Fruit fly (Drosophila melanogaster) whole organism, wandering third instar larva: ENCODE results near the gene ThrRS.
A peak's percentile ranks its signal among the peaks of the same experiment; 100 is the strongest.

ENCODE experiments used
- Abd-B ChIP-seq: fragments of >200 bp; optimal IDR thresholded peaks from 2 replicates; lab custom pipeline; 2017; ENCODE audit warnings: missing biosample characterization, missing genetic modification characterization
- CG32264 ChIP-seq: fragments of 200-800 bp; sonication (Bioruptor generic); optimal IDR thresholded peaks from 2 replicates; lab custom pipeline; 2016; ENCODE audit warnings: missing biosample characterization, missing genetic modification characterization
- CG9705 ChIP-seq: fragments of 200-800 bp; sonication (Bioruptor generic); optimal IDR thresholded peaks from 2 replicates; lab custom pipeline; 2018; ENCODE audit warnings: missing biosample characterization, mild to moderate bottlenecking, missing genetic modification characterization
- CrebA ChIP-seq: fragments of 200-800 bp; sonication (Bioruptor generic); optimal IDR thresholded peaks from 2 replicates; lab custom pipeline; 2016; ENCODE audit warnings: missing biosample characterization, mild to moderate bottlenecking, missing genetic modification characterization, borderline replicate concordance
- Dfd ChIP-seq: fragments of >200 bp; optimal IDR thresholded peaks from 2 replicates; lab custom pipeline; 2017; ENCODE audit warnings: missing biosample characterization, missing genetic modification characterization
- Dif ChIP-seq: fragments of 200-275, 200-300 bp; sonication (Bioruptor generic); optimal IDR thresholded peaks from 2 replicates; lab custom pipeline; 2018; ENCODE audit warnings: missing biosample characterization, missing genetic modification characterization; ENCODE audit not compliant: partially characterized antibody
- GATAd ChIP-seq: sonication (Bioruptor generic); optimal IDR thresholded peaks from 2 replicates; lab custom pipeline; 2016; ENCODE audit warnings: missing biosample characterization, missing genetic modification characterization
- HLH106 ChIP-seq: fragments of 200-800 bp; optimal IDR thresholded peaks from 3 replicates; lab custom pipeline; 2019; ENCODE audit warnings: missing biosample characterization, mild to moderate bottlenecking, missing genetic modification characterization, moderate library complexity
- Hnf4 ChIP-seq: fragments of 200-800 bp; sonication (Bioruptor generic); optimal IDR thresholded peaks from 2 replicates; lab custom pipeline; 2016; ENCODE audit warnings: missing biosample characterization, mild to moderate bottlenecking, missing genetic modification characterization
- Hr78 ChIP-seq: fragments of >200 bp; optimal IDR thresholded peaks from 2 replicates; lab custom pipeline; 2017; ENCODE audit warnings: missing biosample characterization, missing genetic modification characterization
- Hr83 ChIP-seq: fragments of 200-300 bp; sonication (Bioruptor generic); optimal IDR thresholded peaks from 2 replicates; lab custom pipeline; 2016; ENCODE audit warnings: missing biosample characterization, mild to moderate bottlenecking, missing genetic modification characterization, moderate library complexity; ENCODE audit not compliant: poor library complexity, severe bottlenecking
- Jra ChIP-seq: sonication (Bioruptor generic); optimal IDR thresholded peaks from 2 replicates; lab custom pipeline; 2016; ENCODE audit warnings: missing biosample characterization, missing genetic modification characterization
- Mio ChIP-seq: sonication (Bioruptor generic); optimal IDR thresholded peaks from 2 replicates; lab custom pipeline; 2016; ENCODE audit warnings: missing biosample characterization, missing genetic modification characterization
- Myc ChIP-seq: fragments of >200 bp; optimal IDR thresholded peaks from 2 replicates; lab custom pipeline; 2017
- N ChIP-seq: fragments of >200 bp; optimal IDR thresholded peaks from 2 replicates; lab custom pipeline; 2018; ENCODE audit warnings: missing biosample characterization, missing external identifiers, missing genetic modification characterization
- OdsH ChIP-seq: fragments of 200-800 bp; sonication (Bioruptor generic); optimal IDR thresholded peaks from 2 replicates; lab custom pipeline; 2016; ENCODE audit warnings: missing biosample characterization, mild to moderate bottlenecking, missing genetic modification characterization
- Rel ChIP-seq, 2 experiments: fragments of 200-800 bp; sonication (Bioruptor generic) in 1 of 2; optimal IDR thresholded peaks; 2 replicates in 1 of 2; 3 replicates in 1 of 2; lab custom pipeline; 2016 to 2019; ENCODE audit warnings: mild to moderate bottlenecking in 2 of 2, missing biosample characterization in 2 of 2, missing genetic modification characterization in 2 of 2, moderate library complexity in 1 of 2
- Sp1 ChIP-seq: fragments of 200-800 bp; sonication (Bioruptor generic); optimal IDR thresholded peaks from 3 replicates; lab custom pipeline; 2019; ENCODE audit warnings: missing biosample characterization, mild to moderate bottlenecking, missing genetic modification characterization, moderate library complexity
- Vsx2 ChIP-seq: fragments of 200-300, 225-300 bp; sonication (Bioruptor generic); optimal IDR thresholded peaks from 2 replicates; lab custom pipeline; 2018; ENCODE audit warnings: missing biosample characterization, missing genetic modification characterization; ENCODE audit not compliant: partially characterized antibody
- br ChIP-seq: fragments of 200-800 bp; sonication (Bioruptor generic); optimal IDR thresholded peaks from 2 replicates; lab custom pipeline; 2016; ENCODE audit warnings: missing biosample characterization, missing genetic modification characterization
- brk ChIP-seq: fragments of 200-800 bp; sonication (Bioruptor generic); optimal IDR thresholded peaks from 2 replicates; lab custom pipeline; 2016; ENCODE audit warnings: missing biosample characterization, mild to moderate bottlenecking, missing genetic modification characterization
- dl ChIP-seq, 2 experiments: fragments of 175-275, 200-275 bp in 1 of 2; fragments of 200-275 bp in 1 of 2; sonication (Bioruptor generic); optimal IDR thresholded peaks; lab custom pipeline; 2018; ENCODE audit warnings: mild to moderate bottlenecking in 2 of 2, missing biosample characterization in 2 of 2, missing genetic modification characterization in 2 of 2, moderate library complexity in 2 of 2; ENCODE audit not compliant: partially characterized antibody in 2 of 2, insufficient read depth in 1 of 2
- dmrt93B ChIP-seq: fragments of 200-800 bp; sonication (Bioruptor generic); optimal IDR thresholded peaks from 2 replicates; lab custom pipeline; 2018; ENCODE audit warnings: missing biosample characterization, mild to moderate bottlenecking, missing genetic modification characterization
- dsf ChIP-seq: sonication (Bioruptor generic); optimal IDR thresholded peaks from 2 replicates; lab custom pipeline; 2016; ENCODE audit warnings: missing biosample characterization, missing genetic modification characterization, borderline replicate concordance
- ey ChIP-seq: fragments of 200-800 bp; sonication (Bioruptor generic); optimal IDR thresholded peaks from 2 replicates; lab custom pipeline; 2016; ENCODE audit warnings: missing biosample characterization, missing genetic modification characterization
- foxo ChIP-seq, 2 experiments: fragments of 200-800 bp; sonication (Bioruptor generic); optimal IDR thresholded peaks; 2 replicates in 1 of 2; 3 replicates in 1 of 2; lab custom pipeline; 2016 to 2017; ENCODE audit warnings: missing biosample characterization in 2 of 2, missing genetic modification characterization in 2 of 2
- fru ChIP-seq: fragments of 200-800 bp; sonication (Bioruptor generic); optimal IDR thresholded peaks from 3 replicates; lab custom pipeline; 2016; ENCODE audit warnings: missing biosample characterization, mild to moderate bottlenecking, missing genetic modification characterization
- h ChIP-seq: fragments of 200-800 bp; sonication (Bioruptor generic); optimal IDR thresholded peaks from 3 replicates; lab custom pipeline; 2016; ENCODE audit warnings: missing biosample characterization, mild to moderate bottlenecking, missing genetic modification characterization
- jim ChIP-seq: fragments of 175-275, 200-325 bp; sonication (Bioruptor generic); optimal IDR thresholded peaks from 2 replicates; lab custom pipeline; 2016; ENCODE audit warnings: missing biosample characterization, mild to moderate bottlenecking, missing genetic modification characterization
- lola ChIP-seq: fragments of >200 bp; optimal IDR thresholded peaks from 2 replicates; lab custom pipeline; 2017; ENCODE audit warnings: missing biosample characterization, missing genetic modification characterization
- pan ChIP-seq: fragments of >200 bp; optimal IDR thresholded peaks from 2 replicates; lab custom pipeline; 2017
- psq ChIP-seq: fragments of 200-800 bp; sonication (Bioruptor generic); optimal IDR thresholded peaks from 3 replicates; lab custom pipeline; 2017; ENCODE audit warnings: missing biosample characterization, mild to moderate bottlenecking, missing genetic modification characterization, moderate library complexity
- rgr ChIP-seq: fragments of 200-800 bp; sonication (Bioruptor generic); optimal IDR thresholded peaks from 3 replicates; lab custom pipeline; 2016; ENCODE audit warnings: missing biosample characterization, mild to moderate bottlenecking, missing genetic modification characterization
- sage ChIP-seq: fragments of 200-800 bp; sonication (Bioruptor generic); optimal IDR thresholded peaks from 2 replicates; lab custom pipeline; 2016; ENCODE audit warnings: missing biosample characterization, mild to moderate bottlenecking, missing genetic modification characterization
- sv ChIP-seq: fragments of 200-800 bp; sonication (Bioruptor generic); optimal IDR thresholded peaks from 3 replicates; lab custom pipeline; 2016; ENCODE audit warnings: missing biosample characterization, missing genetic modification characterization
- tai ChIP-seq: sonication (Bioruptor generic); optimal IDR thresholded peaks from 2 replicates; lab custom pipeline; 2016; ENCODE audit warnings: missing biosample characterization, missing genetic modification characterization
- usp ChIP-seq: fragments of >200 bp; optimal IDR thresholded peaks from 2 replicates; lab custom pipeline; 2017; ENCODE audit warnings: missing biosample characterization, missing genetic modification characterization
- woc ChIP-seq: sonication (Bioruptor generic); optimal IDR thresholded peaks from 2 replicates; lab custom pipeline; 2016; ENCODE audit warnings: missing biosample characterization, mild to moderate bottlenecking, missing genetic modification characterization

Gene ThrRS

dm6 chr2L:12103231-12104210 is at the start of gene ThrRS, which contains the start of gene Patsas:
Gene ThrRS, plus strand, starts transcription at chr2L:12103751.
Gene Patsas, minus strand, starts transcription at chr2L:12103285.
- no peak for TF ChIP-seq Vsx2 (GFP tag; lab: Kevin White, UChicago)
- peak; percentile 55 for TF ChIP-seq psq (GFP tag; lab: Kevin White, UChicago)
- no peak for TF ChIP-seq woc
- no peak for TF ChIP-seq jim (GFP tag; lab: Kevin White, UChicago)
- TF ChIP-seq lola, result no peak
- no peak for TF ChIP-seq Dif (GFP tag; lab: Kevin White, UChicago)
- peak; percentile 77 for TF ChIP-seq rgr
- TF ChIP-seq Hr78, result peak; percentile 30
- TF ChIP-seq dmrt93B, result no peak
- no peak for TF ChIP-seq CG32264 (GFP tag; lab: Kevin White, UChicago)
- TF ChIP-seq usp (GFP tag; lab: Kevin White, UChicago), result no peak
- TF ChIP-seq fru (GFP tag; lab: Kevin White, UChicago), result no peak
- no peak for TF ChIP-seq Jra (GFP tag; lab: Kevin White, UChicago)
- TF ChIP-seq Sp1 (GFP tag; lab: Kevin White, UChicago), result peak; percentile 78
- no peak for TF ChIP-seq h (GFP tag; lab: Kevin White, UChicago)
- TF ChIP-seq Abd-B (GFP tag; lab: Kevin White, UChicago), result no peak
- no peak for TF ChIP-seq GATAd
- TF ChIP-seq Rel (GFP tag; optimal IDR thresholded peaks at IDR 0.05; lab: Kevin White, UChicago), result no peak
- peak; percentile 36 for TF ChIP-seq Rel (tag; optimal IDR thresholded peaks at IDR 0.05; lab: Kevin White, UChicago)
- TF ChIP-seq sage (GFP tag; lab: Kevin White, UChicago), result no peak
- TF ChIP-seq Dfd, result no peak
- peak; percentile 77 for TF ChIP-seq N
- no peak for TF ChIP-seq Mio (GFP tag; lab: Kevin White, UChicago)
- TF ChIP-seq brk (GFP tag; lab: Kevin White, UChicago), result no peak
- TF ChIP-seq HLH106 (tag; lab: Kevin White, UChicago), result peak; percentile 82
- no peak for TF ChIP-seq Hr83 (GFP tag; lab: Kevin White, UChicago)
- peak; percentile 43 for TF ChIP-seq CG9705 (GFP tag; lab: Kevin White, UChicago)
- TF ChIP-seq dsf (GFP tag; lab: Kevin White, UChicago), result no peak
- TF ChIP-seq CrebA (GFP tag; lab: Kevin White, UChicago), result no peak
- TF ChIP-seq br (GFP tag; lab: Kevin White, UChicago), result peak; percentile 56
- TF ChIP-seq ey (GFP tag; lab: Kevin White, UChicago), result peak; percentile 66
- TF ChIP-seq dl (GFP tag; optimal IDR thresholded peaks at IDR 0.05; lab: Kevin White, UChicago; ENCODE audit: insufficient read depth in 1 of 2, partially characterized antibody in 2 of 2), result no peak
- TF ChIP-seq sv (GFP tag; lab: Kevin White, UChicago), result peak; percentile 85
- TF ChIP-seq OdsH (GFP tag; lab: Kevin White, UChicago), result peak; percentile 61
- no peak for TF ChIP-seq Hnf4 (GFP tag; lab: Kevin White, UChicago)
- no peak for TF ChIP-seq tai
- peak in 1 of 2 experiments; percentile 83 for TF ChIP-seq foxo (GFP tag; optimal IDR thresholded peaks at IDR 0.05; lab: Kevin White, UChicago)
- TF ChIP-seq Myc (lab: Kevin White, UChicago), result peak; percentile 6
- no peak for TF ChIP-seq pan

DNA sequence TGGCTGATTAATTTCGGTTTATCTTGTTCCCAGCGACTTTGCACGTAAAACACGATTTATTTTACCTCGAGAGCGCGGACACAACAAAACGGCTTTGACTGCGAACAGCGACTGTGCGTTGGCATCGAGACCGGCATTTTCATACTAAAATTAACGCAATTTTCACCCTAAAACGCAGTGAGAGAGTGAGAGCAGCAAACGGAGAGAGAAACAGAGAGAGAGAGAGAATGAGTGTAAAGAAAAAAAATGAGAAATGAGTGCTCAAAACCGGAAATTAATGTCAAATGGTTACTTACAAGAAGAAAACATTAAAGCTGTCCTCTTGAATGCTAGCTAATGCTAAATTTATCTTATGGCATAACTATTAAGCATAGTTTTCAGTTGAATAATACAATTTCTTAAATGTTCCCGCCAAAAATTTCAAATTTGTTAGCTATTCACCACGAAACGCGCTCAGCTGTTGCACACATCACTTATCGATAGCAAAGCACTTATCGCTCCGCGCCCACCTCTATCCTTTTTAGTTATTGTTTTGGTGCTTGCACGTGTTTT is 47.6 kb upstream of the ThrRS start, which contains the start of the genes JhI-21, RpL7-like and CG34164:
Gene JhI-21 (minus strand): TSS at position 206 of the 552 bp plus-strand sequence.
Gene RpL7-like (plus strand): TSS at position 490 of the 552 bp plus-strand sequence.
Gene CG34164 (plus strand): TSS at position 512 of the 552 bp plus-strand sequence.
- TF ChIP-seq Myc (lab: Kevin White, UChicago) (peak; percentile 12), jim (GFP tag; lab: Kevin White, UChicago) (no peak), GATAd (no peak), Hr83 (GFP tag; lab: Kevin White, UChicago) (no peak), dsf (GFP tag; lab: Kevin White, UChicago) (no peak), sv (GFP tag; lab: Kevin White, UChicago) (no peak), brk (GFP tag; lab: Kevin White, UChicago) (no peak), Rel (GFP tag; optimal IDR thresholded peaks at IDR 0.05; lab: Kevin White, UChicago) (no peak), Rel (tag; optimal IDR thresholded peaks at IDR 0.05; lab: Kevin White, UChicago) (no peak), dmrt93B (no peak), Dif (GFP tag; lab: Kevin White, UChicago) (peak; percentile 96), h (GFP tag; lab: Kevin White, UChicago) (peak; percentile 7), ey (GFP tag; lab: Kevin White, UChicago) (no peak), Mio (GFP tag; lab: Kevin White, UChicago) (no peak), foxo (GFP tag; optimal IDR thresholded peaks at IDR 0.05; lab: Kevin White, UChicago) (peak in 1 of 2 experiments; percentile 6), Hr78 (no peak), Jra (GFP tag; lab: Kevin White, UChicago) (no peak), psq (GFP tag; lab: Kevin White, UChicago) (no peak), Hnf4 (GFP tag; lab: Kevin White, UChicago) (no peak), tai (no peak), Vsx2 (GFP tag; lab: Kevin White, UChicago) (peak; percentile 72), dl (GFP tag; optimal IDR thresholded peaks at IDR 0.05; lab: Kevin White, UChicago; ENCODE audit: insufficient read depth in 1 of 2, partially characterized antibody in 2 of 2) (peak; percentile 75 to 89), CG32264 (GFP tag; lab: Kevin White, UChicago) (no peak), fru (GFP tag; lab: Kevin White, UChicago) (no peak), CG9705 (GFP tag; lab: Kevin White, UChicago) (no peak), Sp1 (GFP tag; lab: Kevin White, UChicago) (peak; percentile 47), CrebA (GFP tag; lab: Kevin White, UChicago) (no peak), OdsH (GFP tag; lab: Kevin White, UChicago) (no peak), Dfd (no peak), N (no peak), HLH106 (tag; lab: Kevin White, UChicago) (no peak), lola (no peak), Abd-B (GFP tag; lab: Kevin White, UChicago) (no peak), rgr (no peak), sage (GFP tag; lab: Kevin White, UChicago) (no peak), woc (no peak), pan (no peak)
